Worm (Caenorhabditis elegans) whole organism, L2 larva: ENCODE results near the gene grp-1.

Experiments used
- C34F6.9 ChIP-seq: fragments of 150-350 bp; optimal IDR thresholded peaks from 2 replicates; lab custom pipeline; 2014; ENCODE audit warnings: missing biosample characterization, missing genetic modification characterization
- F13H6.1 ChIP-seq: sonication (generic microtip); optimal IDR thresholded peaks from 2 replicates; lab custom pipeline; 2016; ENCODE audit warnings: missing genetic modification characterization, missing compliant biosample characterization
- R02D3.7 ChIP-seq: fragments of 150-350 bp; optimal IDR thresholded peaks from 2 replicates; lab custom pipeline; 2014; ENCODE audit warnings: missing biosample characterization, missing genetic modification characterization
- Y55F3AM.14 ChIP-seq: fragments of 200-800 bp; sonication (Bioruptor generic); optimal IDR thresholded peaks from 2 replicates; lab custom pipeline; 2018; ENCODE audit warnings: mild to moderate bottlenecking, missing genetic modification characterization, missing compliant biosample characterization
- ZK546.5 ChIP-seq: sonication (generic microtip); optimal IDR thresholded peaks from 2 replicates; lab custom pipeline; 2017; ENCODE audit warnings: missing biosample characterization, missing genetic modification characterization
- aly-2 ChIP-seq: fragments of 150-350 bp; optimal IDR thresholded peaks from 2 replicates; lab custom pipeline; 2014; ENCODE audit warnings: missing biosample characterization, missing genetic modification characterization
- ama-1 ChIP-seq: fragments of 150-350 bp; optimal IDR thresholded peaks from 2 replicates; lab custom pipeline; 2018; ENCODE audit warnings: inconsistent platforms
- blmp-1 ChIP-seq: sonication (generic microtip); optimal IDR thresholded peaks from 2 replicates; lab custom pipeline; 2017; ENCODE audit warnings: missing genetic modification characterization, mild to moderate bottlenecking, missing compliant biosample characterization, antibody characterized with exemption, moderate library complexity; ENCODE audit not compliant: insufficient read depth
- ceh-82 ChIP-seq: fragments of 150-350 bp; optimal IDR thresholded peaks from 2 replicates; lab custom pipeline; 2014; ENCODE audit warnings: missing biosample characterization, missing genetic modification characterization
- crh-2 ChIP-seq: sonication (generic microtip); optimal IDR thresholded peaks from 2 replicates; lab custom pipeline; 2017; ENCODE audit warnings: missing biosample characterization, missing genetic modification characterization
- dmd-4 ChIP-seq: sonication (generic microtip); optimal IDR thresholded peaks from 2 replicates; lab custom pipeline; 2017; ENCODE audit warnings: missing biosample characterization, missing genetic modification characterization
- egl-27 ChIP-seq: sonication (generic microtip); optimal IDR thresholded peaks from 3 replicates; lab custom pipeline; 2017; ENCODE audit warnings: missing biosample characterization, missing genetic modification reagents, missing genetic modification characterization
- elt-3 ChIP-seq: sonication (generic microtip); optimal IDR thresholded peaks from 2 replicates; lab custom pipeline; 2017; ENCODE audit warnings: missing biosample characterization, missing genetic modification characterization
- fos-1 ChIP-seq: fragments of 150-350 bp; optimal IDR thresholded peaks from 2 replicates; lab custom pipeline; 2014; ENCODE audit warnings: missing biosample characterization, missing genetic modification characterization
- gmeb-1 ChIP-seq: fragments of 150-350 bp; optimal IDR thresholded peaks from 2 replicates; lab custom pipeline; 2014; ENCODE audit warnings: missing biosample characterization, missing genetic modification characterization
- lin-13 ChIP-seq: fragments of 150-350 bp; optimal IDR thresholded peaks from 2 replicates; lab custom pipeline; 2014; ENCODE audit warnings: missing biosample characterization, missing genetic modification reagents, missing genetic modification characterization
- lin-39 ChIP-seq: fragments of 150-350 bp; optimal IDR thresholded peaks from 2 replicates; lab custom pipeline; 2014; ENCODE audit warnings: missing biosample characterization, missing genetic modification reagents, missing genetic modification characterization
- lsy-2 ChIP-seq, 2 experiments: fragments of 150-350 bp in 1 of 2; sonication (generic microtip) in 1 of 2; optimal IDR thresholded peaks; 2 replicates each; lab custom pipeline; 2014 to 2017; ENCODE audit warnings: missing biosample characterization in 2 of 2, missing genetic modification characterization in 2 of 2
- mab-5 ChIP-seq: fragments of 150-350 bp; optimal IDR thresholded peaks from 2 replicates; lab custom pipeline; 2014; ENCODE audit warnings: missing biosample characterization, missing genetic modification characterization
- mbf-1 ChIP-seq: sonication (generic microtip); optimal IDR thresholded peaks from 2 replicates; lab custom pipeline; 2017; ENCODE audit warnings: missing biosample characterization, missing genetic modification characterization
- mdl-1 ChIP-seq, 2 experiments: fragments of 150-350 bp in 1 of 2; sonication (generic microtip) in 1 of 2; optimal IDR thresholded peaks; 2 replicates each; lab custom pipeline; 2017; ENCODE audit warnings: missing biosample characterization in 2 of 2, missing genetic modification characterization in 2 of 2
- nhr-11 ChIP-seq: fragments of 150-350 bp; optimal IDR thresholded peaks from 2 replicates; lab custom pipeline; 2014; ENCODE audit warnings: missing biosample characterization, missing genetic modification characterization
- nhr-12 ChIP-seq: fragments of 150-350 bp; optimal IDR thresholded peaks from 2 replicates; lab custom pipeline; 2014; ENCODE audit warnings: missing biosample characterization, missing genetic modification characterization
- nhr-129 ChIP-seq: fragments of 150-350 bp; optimal IDR thresholded peaks from 2 replicates; lab custom pipeline; 2014; ENCODE audit warnings: missing biosample characterization, missing genetic modification characterization
- nhr-21 ChIP-seq: fragments of 150-350 bp; optimal IDR thresholded peaks from 2 replicates; lab custom pipeline; 2014; ENCODE audit warnings: missing biosample characterization, missing genetic modification characterization
- nhr-25 ChIP-seq: fragments of 150-350 bp; sonication (generic microtip); optimal IDR thresholded peaks from 3 replicates; lab custom pipeline; 2014; ENCODE audit warnings: missing biosample characterization, missing genetic modification characterization
- nhr-6 ChIP-seq: fragments of 150-350 bp; optimal IDR thresholded peaks from 2 replicates; lab custom pipeline; 2014; ENCODE audit warnings: missing biosample characterization, missing genetic modification characterization
- nhr-77 ChIP-seq: fragments of 150-350 bp; optimal IDR thresholded peaks from 2 replicates; lab custom pipeline; 2014; ENCODE audit warnings: missing biosample characterization, missing genetic modification characterization
- peb-1 ChIP-seq: fragments of 150-350 bp; optimal IDR thresholded peaks from 2 replicates; lab custom pipeline; 2014; ENCODE audit warnings: missing biosample characterization, missing genetic modification characterization
- skn-1 ChIP-seq: sonication (generic microtip); optimal IDR thresholded peaks from 2 replicates; lab custom pipeline; 2017; ENCODE audit warnings: missing biosample characterization, missing genetic modification characterization
- sma-3 ChIP-seq: sonication (generic microtip); optimal IDR thresholded peaks from 2 replicates; lab custom pipeline; 2016; ENCODE audit warnings: missing genetic modification reagents, missing genetic modification characterization, missing compliant biosample characterization
- sma-9 ChIP-seq, 2 experiments: fragments of 150-350 bp in 1 of 2; sonication (generic microtip) in 1 of 2; optimal IDR thresholded peaks; 2 replicates each; lab custom pipeline; 2014 to 2016; ENCODE audit warnings: missing genetic modification characterization in 2 of 2, mild to moderate bottlenecking in 1 of 2, missing biosample characterization in 1 of 2, missing compliant biosample characterization in 1 of 2, missing genetic modification reagents in 1 of 2, moderate library complexity in 1 of 2
- unc-55 ChIP-seq: fragments of 150-350 bp; sonication (generic microtip); optimal IDR thresholded peaks from 3 replicates; lab custom pipeline; 2014; ENCODE audit warnings: missing biosample characterization, missing genetic modification reagents, missing genetic modification characterization
- unc-62 ChIP-seq: fragments of 150-350 bp; optimal IDR thresholded peaks from 2 replicates; lab custom pipeline; 2014; ENCODE audit warnings: missing biosample characterization, missing genetic modification reagents, missing genetic modification characterization
- zag-1 ChIP-seq: fragments of 150-350 bp; optimal IDR thresholded peaks from 2 replicates; lab custom pipeline; 2014; ENCODE audit warnings: missing biosample characterization, missing genetic modification characterization
- ztf-1 ChIP-seq: fragments of 200-800 bp; sonication (Bioruptor generic); conservative IDR thresholded peaks from 2 replicates; pipeline ENCODE4 v1.3.6; 2022; ENCODE audit warnings: missing genetic modification characterization, missing compliant biosample characterization
- ztf-11 ChIP-seq: sonication (generic microtip); optimal IDR thresholded peaks from 2 replicates; lab custom pipeline; 2017; ENCODE audit warnings: missing biosample characterization, missing genetic modification characterization
- ztf-4 ChIP-seq: fragments of 150-350 bp; optimal IDR thresholded peaks from 2 replicates; lab custom pipeline; 2014; ENCODE audit warnings: missing biosample characterization, missing genetic modification characterization

Gene grp-1

DNA sequence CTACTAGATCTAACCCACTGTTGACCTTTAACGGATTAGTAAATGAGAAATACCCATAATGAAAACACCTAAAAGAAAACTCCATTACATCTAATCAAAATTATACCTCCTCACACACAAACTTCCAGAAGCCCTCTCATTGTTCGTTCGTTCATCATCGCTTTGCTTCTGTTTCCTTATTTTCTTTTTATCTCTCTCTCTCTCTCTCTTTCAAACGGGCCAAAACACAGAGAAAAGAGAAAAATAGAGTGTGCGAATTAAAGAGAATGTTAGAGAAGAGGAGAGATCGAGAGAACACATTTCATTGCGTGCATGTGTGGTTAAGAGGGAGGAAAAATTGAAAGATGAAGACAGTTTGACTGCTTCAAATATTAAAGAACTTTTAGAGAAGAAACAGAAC lies 38.8 kb downstream of the grp-1 start:
- no peak for TF ChIP-seq ZK546.5 (tag; lab: Kevin White, UChicago)
- TF ChIP-seq nhr-77 (tag; lab: Kevin White, UChicago) = no peak
- TF ChIP-seq egl-27 = peak; percentile 34
- TF ChIP-seq Y55F3AM.14 = no peak
- TF ChIP-seq dmd-4 (tag; lab: Kevin White, UChicago) = no peak
- no peak for TF ChIP-seq mbf-1 (tag; lab: Kevin White, UChicago)
- peak; percentile 90 for TF ChIP-seq crh-2 (tag; lab: Kevin White, UChicago)
- no peak for TF ChIP-seq ztf-4 (tag; lab: Kevin White, UChicago)
- TF ChIP-seq fos-1 (tag; lab: Kevin White, UChicago) = peak; percentile 86
- no peak for TF ChIP-seq sma-3 (GFP tag; lab: Kevin White, UChicago)
- TF ChIP-seq F13H6.1 (tag; lab: Kevin White, UChicago) = peak; percentile 80
- no peak for TF ChIP-seq skn-1
- peak; percentile 72 for TF ChIP-seq nhr-21 (tag; lab: Kevin White, UChicago)
- TF ChIP-seq nhr-11 (tag; lab: Kevin White, UChicago) = no peak
- no peak for TF ChIP-seq ceh-82 (tag; lab: Kevin White, UChicago)
- no peak for TF ChIP-seq lin-39 (tag; lab: Kevin White, UChicago)
- TF ChIP-seq ama-1 (lab: Kevin White, UChicago) = no peak
- no peak for TF ChIP-seq peb-1 (tag; lab: Kevin White, UChicago)
- peak; percentile 20 to 89 for TF ChIP-seq lsy-2 (tag; optimal IDR thresholded peaks at IDR 0.05; lab: Kevin White, UChicago)
- peak; percentile 82 for TF ChIP-seq lin-13 (GFP tag; lab: Kevin White, UChicago)
- TF ChIP-seq unc-55 (GFP tag; lab: Kevin White, UChicago) = peak; percentile 83
- no peak for TF ChIP-seq ztf-1 (GFP tag; lab: Robert Waterston, UW)
- no peak for TF ChIP-seq unc-62 (GFP tag; lab: Kevin White, UChicago)
- peak in 1 of 2 experiments; percentile 46 for TF ChIP-seq mdl-1 (tag; optimal IDR thresholded peaks at IDR 0.05; lab: Kevin White, UChicago)
- no peak for TF ChIP-seq ztf-11 (tag; lab: Kevin White, UChicago)
- TF ChIP-seq nhr-12 (tag; lab: Kevin White, UChicago) = no peak
- TF ChIP-seq elt-3 (tag; lab: Kevin White, UChicago) = no peak
- TF ChIP-seq nhr-6 (tag; lab: Kevin White, UChicago) = peak; percentile 50
- peak; percentile 92 for TF ChIP-seq C34F6.9 (tag; lab: Kevin White, UChicago)
- TF ChIP-seq gmeb-1 (tag; lab: Kevin White, UChicago) = peak; percentile 37
- TF ChIP-seq nhr-25 (tag; lab: Kevin White, UChicago) = peak; percentile 88
- TF ChIP-seq sma-9 (GFP tag; optimal IDR thresholded peaks at IDR 0.05; lab: Kevin White, UChicago) = peak; percentile 87
- TF ChIP-seq sma-9 (tag; optimal IDR thresholded peaks at IDR 0.05; lab: Kevin White, UChicago) = no peak
- TF ChIP-seq nhr-129 = peak; percentile 68
- TF ChIP-seq mab-5 = peak; percentile 29

DNA sequence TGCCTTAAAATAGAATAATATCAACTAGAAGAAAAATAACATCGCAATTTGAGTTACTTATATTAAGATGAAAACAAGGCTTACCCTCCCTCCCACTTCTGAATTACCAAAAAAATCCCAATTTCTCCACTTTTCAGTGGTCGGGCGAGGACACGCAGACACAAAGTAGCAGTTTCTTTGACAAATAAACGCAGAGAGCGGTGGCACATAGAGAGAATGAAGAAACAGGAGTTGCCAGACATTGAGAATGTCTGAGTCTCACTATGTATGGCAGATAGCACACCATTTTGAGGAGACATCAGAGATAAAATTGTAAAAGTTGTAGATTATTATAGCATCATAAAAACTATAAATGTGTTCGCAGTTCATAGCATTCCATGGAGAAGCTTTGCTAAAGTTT lies 39.7 kb downstream of the grp-1 start:
- peak; percentile 85 for TF ChIP-seq crh-2 (tag; lab: Kevin White, UChicago)
- TF ChIP-seq unc-55 (GFP tag; lab: Kevin White, UChicago) = peak; percentile 89
- no peak for TF ChIP-seq elt-3 (tag; lab: Kevin White, UChicago)
- peak; percentile 38 for TF ChIP-seq sma-3 (GFP tag; lab: Kevin White, UChicago)
- no peak for TF ChIP-seq R02D3.7 (tag; lab: Kevin White, UChicago)
- TF ChIP-seq nhr-21 (tag; lab: Kevin White, UChicago) = peak; percentile 34
- TF ChIP-seq fos-1 (tag; lab: Kevin White, UChicago) = peak; percentile 72
- TF ChIP-seq F13H6.1 (tag; lab: Kevin White, UChicago) = peak; percentile 67
- TF ChIP-seq gmeb-1 (tag; lab: Kevin White, UChicago) = peak; percentile 32
- peak; percentile 85 for TF ChIP-seq sma-9 (GFP tag; optimal IDR thresholded peaks at IDR 0.05; lab: Kevin White, UChicago)
- no peak for TF ChIP-seq sma-9 (tag; optimal IDR thresholded peaks at IDR 0.05; lab: Kevin White, UChicago)
- no peak for TF ChIP-seq mbf-1 (tag; lab: Kevin White, UChicago)
- peak; percentile 80 for TF ChIP-seq nhr-6 (tag; lab: Kevin White, UChicago)
- TF ChIP-seq Y55F3AM.14 = no peak
- no peak for TF ChIP-seq mab-5
- TF ChIP-seq ama-1 (lab: Kevin White, UChicago) = no peak
- TF ChIP-seq blmp-1 (tag; lab: Kevin White, UChicago) = no peak
- TF ChIP-seq aly-2 (tag; lab: Kevin White, UChicago) = no peak
- TF ChIP-seq lin-13 (GFP tag; lab: Kevin White, UChicago) = peak; percentile 36
- TF ChIP-seq lsy-2 (tag; optimal IDR thresholded peaks at IDR 0.05; lab: Kevin White, UChicago) = peak; percentile 62 to 81
- peak; percentile 40 for TF ChIP-seq ztf-4 (tag; lab: Kevin White, UChicago)
- peak; percentile 63 for TF ChIP-seq nhr-129
- TF ChIP-seq zag-1 (tag; lab: Kevin White, UChicago) = no peak
- no peak for TF ChIP-seq ztf-1 (GFP tag; lab: Robert Waterston, UW)
- TF ChIP-seq C34F6.9 (tag; lab: Kevin White, UChicago) = peak; percentile 71
- TF ChIP-seq nhr-77 (tag; lab: Kevin White, UChicago) = no peak
- TF ChIP-seq nhr-25 (tag; lab: Kevin White, UChicago) = peak; percentile 26
- TF ChIP-seq egl-27 = peak; percentile 53
